Worm (Caenorhabditis elegans) whole organism, late embryonic: ENCODE results near the gene F48F7.5.

Experiments used
- ama-1 ChIP-seq: fragments of 150-350 bp; optimal IDR thresholded peaks from 2 replicates; lab custom pipeline; 2014
- ceh-9 ChIP-seq: sonication (generic microtip); optimal IDR thresholded peaks from 2 replicates; lab custom pipeline; 2016; ENCODE audit warnings: mild to moderate bottlenecking, missing genetic modification characterization, inconsistent platforms, missing compliant biosample characterization
- fkh-10 ChIP-seq: fragments of 150-350 bp; optimal IDR thresholded peaks from 2 replicates; lab custom pipeline; 2014; ENCODE audit warnings: missing biosample characterization, missing genetic modification reagents, missing genetic modification characterization
- ttx-3 ChIP-seq: sonication (generic microtip); optimal IDR thresholded peaks from 2 replicates; lab custom pipeline; 2016; ENCODE audit warnings: missing genetic modification reagents, missing genetic modification characterization, missing compliant biosample characterization
- unc-86 ChIP-seq: sonication (generic microtip); optimal IDR thresholded peaks from 2 replicates; lab custom pipeline; 2016; ENCODE audit warnings: missing genetic modification characterization, missing compliant biosample characterization

- no peak for TF ChIP-seq ceh-9 (tag; lab: Kevin White, UChicago)
- TF ChIP-seq unc-86 (tag; lab: Kevin White, UChicago), result no peak
- TF ChIP-seq fkh-10 (GFP tag; lab: Kevin White, UChicago), result no peak
- no peak for TF ChIP-seq ttx-3 (tag; lab: Kevin White, UChicago)
- no peak for TF ChIP-seq ama-1 (lab: Kevin White, UChicago)
These were observed 2.1 kb downstream of the F48F7.5 start, which contains the start of gene F48F7.6 for ce11 chrX:13977439-13978118.
